Fruit fly (Drosophila melanogaster): ENCODE measurements around the gene Kif3C.

Kif3C gene

dm6 chr4:1162058-1162457 is 14.8 kb downstream of the Kif3C start, which contains the start of gene CG32017:
CG32017 (minus strand) TSS chr4:1162158.
- TF ChIP-seq noc (tag; optimal IDR thresholded peaks at IDR 0.05), result no peak

DNA sequence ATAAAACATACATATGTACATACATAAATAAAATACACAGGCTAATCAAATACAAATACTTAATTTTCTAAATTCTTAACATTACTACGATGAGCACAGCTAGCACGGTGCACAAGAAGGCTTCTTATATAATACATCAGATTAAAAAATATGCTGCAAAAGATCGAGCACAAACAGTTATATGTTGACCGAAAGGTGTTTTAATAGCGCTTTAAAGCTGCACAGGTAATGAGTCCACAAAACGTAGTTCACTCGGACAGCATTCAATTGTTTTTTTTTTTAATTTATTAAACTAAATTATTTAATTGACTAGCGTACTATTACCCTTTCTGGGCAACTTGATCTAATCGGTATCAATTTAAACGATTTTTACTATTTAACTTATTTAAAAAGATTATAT is 27.9 kb downstream of the Kif3C start:
- TF ChIP-seq noc (tag; optimal IDR thresholded peaks at IDR 0.05), result no peak

DNA sequence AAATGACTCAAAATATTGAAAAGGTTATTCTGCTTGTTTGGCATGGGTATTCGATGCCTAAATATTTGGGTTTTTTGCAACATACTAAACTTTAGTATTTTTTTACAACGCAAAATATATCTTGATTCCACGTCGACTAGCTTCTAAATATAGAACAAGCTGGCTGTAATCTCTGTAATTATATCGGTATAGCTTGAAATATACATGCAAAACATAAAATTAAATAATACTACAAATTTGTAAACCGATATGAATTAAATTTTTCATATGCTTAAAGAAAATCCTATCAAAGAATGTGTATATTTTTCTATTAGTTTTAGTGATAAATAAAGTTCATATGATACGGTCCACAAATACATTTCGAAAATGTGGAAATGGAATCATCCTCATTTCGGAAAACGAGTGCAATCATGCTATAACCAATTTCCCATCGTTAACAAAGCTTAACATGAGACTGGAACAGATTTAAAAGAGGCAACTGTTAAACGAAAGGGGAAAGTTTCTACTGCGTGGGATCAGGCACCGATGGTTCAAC is 34.4 kb downstream of the Kif3C start, which contains the start of gene pho:
Gene pho, minus strand, starts transcription at position 38 of the 535 bp plus-strand sequence.
- no peak for TF ChIP-seq noc (tag; optimal IDR thresholded peaks at IDR 0.05)

DNA sequence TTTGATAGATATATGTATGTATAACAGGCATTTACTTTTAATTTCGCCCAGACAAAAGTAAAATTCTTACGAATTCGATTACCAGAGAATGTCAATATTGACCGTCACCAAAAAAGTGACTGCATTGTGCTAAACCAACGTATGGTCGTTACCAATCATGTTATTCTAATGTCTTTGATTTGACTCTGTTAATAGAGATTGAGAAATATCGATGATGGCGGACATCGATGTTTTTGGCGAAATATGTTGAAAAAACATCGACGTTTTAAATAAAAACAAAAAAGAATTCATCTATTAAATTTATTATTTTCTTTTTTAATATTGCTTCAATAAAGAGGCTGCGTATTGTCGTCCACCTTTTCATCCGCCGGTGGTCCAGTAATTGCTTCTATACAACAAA is 35.5 kb downstream of the Kif3C start:
- no peak for TF ChIP-seq noc (tag; optimal IDR thresholded peaks at IDR 0.05)

DNA sequence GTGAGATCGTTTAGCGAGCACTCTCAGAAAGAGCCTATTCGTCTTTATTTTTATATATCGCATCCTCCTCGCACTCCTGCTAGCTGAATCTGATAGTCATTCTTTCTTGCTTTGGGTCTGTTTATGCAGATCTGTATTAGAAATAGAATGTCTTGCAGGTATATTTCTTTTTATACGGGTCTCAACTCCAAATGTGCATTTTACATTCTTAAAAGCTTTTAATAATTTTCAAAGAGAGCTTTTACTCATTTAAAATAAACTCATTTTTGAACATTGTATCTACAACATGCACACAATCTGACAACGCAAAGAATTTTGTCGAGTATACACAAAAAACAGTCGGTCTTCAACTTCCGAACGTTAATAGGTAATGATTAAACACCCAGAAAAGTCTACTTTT is 38.2 kb downstream of the Kif3C start, which contains the start of gene CG33521:
Gene CG33521, plus strand, starts transcription at position 301 of the 400 bp plus-strand sequence.
- no peak for TF ChIP-seq noc (tag; optimal IDR thresholded peaks at IDR 0.05)

DNA sequence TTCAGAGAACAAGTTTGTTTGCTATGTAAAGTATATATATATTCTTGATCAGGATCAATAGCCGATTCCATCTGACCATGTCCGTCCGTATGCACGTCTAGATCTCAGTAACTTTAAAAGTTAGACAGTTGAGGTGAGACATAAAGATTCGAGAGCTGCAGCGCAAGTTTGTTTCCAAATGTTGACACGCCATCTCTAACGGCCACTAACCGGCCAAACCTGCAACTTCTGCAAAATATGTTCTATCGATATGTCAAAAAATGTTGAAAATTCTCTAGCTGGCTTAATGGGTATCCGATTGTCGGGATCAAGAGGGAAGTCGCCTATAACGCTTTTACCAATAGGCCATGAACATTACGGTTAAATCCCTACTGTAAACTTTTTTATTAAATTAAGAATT is 39.6 kb downstream of the Kif3C start:
- no peak for TF ChIP-seq noc (tag; optimal IDR thresholded peaks at IDR 0.05)

dm6 chr4:1191630-1192029 is 44.4 kb downstream of the Kif3C start:
- TF ChIP-seq noc (tag; optimal IDR thresholded peaks at IDR 0.05), result no peak

DNA sequence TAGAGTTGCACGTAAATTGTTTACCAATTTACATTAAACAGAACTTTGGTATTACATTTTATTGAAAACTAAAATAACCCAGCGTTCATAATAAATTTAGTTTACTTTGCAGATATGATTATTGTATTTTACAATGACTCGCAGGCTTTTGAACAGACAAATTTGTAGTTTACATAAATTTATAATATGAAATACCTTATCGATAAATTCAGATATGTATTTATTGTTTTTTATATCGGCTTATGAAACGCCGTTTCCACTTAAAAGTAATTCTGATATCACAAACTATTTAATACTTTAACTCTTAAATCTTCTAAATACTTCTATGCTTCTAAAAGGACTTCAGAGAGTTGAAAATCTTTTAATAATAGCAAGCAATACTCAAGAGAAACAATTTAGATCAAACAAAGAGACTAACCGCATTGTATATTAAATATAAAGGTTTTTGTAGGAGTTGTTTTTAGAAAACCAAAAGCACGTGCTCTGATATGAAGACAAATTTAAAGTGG is 49.4 kb downstream of the Kif3C start, which contains the start of gene PIP4K:
Gene PIP4K, minus strand, starts transcription at position 196 of the 509 bp plus-strand sequence.
- TF ChIP-seq noc (tag; optimal IDR thresholded peaks at IDR 0.05), result no peak

- TF ChIP-seq noc (tag; optimal IDR thresholded peaks at IDR 0.05), result no peak
These were observed 51.3 kb downstream of the Kif3C start, which contains the start of gene Mitf for dm6 chr4:1198599-1198998. Mitf (plus strand) TSS chr4:1198852.

DNA sequence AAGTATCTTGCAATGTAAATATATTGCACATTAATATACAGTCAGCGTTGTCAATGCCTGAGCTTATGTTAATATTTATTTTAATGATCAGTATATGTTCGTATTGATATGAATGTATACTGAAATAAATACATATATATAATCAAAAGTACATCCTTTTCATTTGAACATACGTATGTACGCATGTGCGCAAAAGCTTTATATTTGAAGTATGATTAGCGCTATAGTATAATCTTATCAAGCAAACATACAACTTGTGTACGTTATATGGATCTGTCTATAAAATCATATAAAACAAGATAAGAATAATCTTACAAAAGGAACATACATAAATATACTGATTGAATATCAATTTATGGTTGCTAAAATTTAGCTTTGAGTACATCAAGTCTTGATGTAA is 51.9 kb downstream of the Kif3C start:
- TF ChIP-seq noc (tag; optimal IDR thresholded peaks at IDR 0.05), result no peak
